Worm (Caenorhabditis elegans) whole organism, early embryonic: ENCODE results near the gene npr-28.

Source experiments
- B0310.2 ChIP-seq: sonication (generic microtip); optimal IDR thresholded peaks from 2 replicates; lab custom pipeline; 2016; ENCODE audit warnings: mild to moderate bottlenecking, missing genetic modification characterization, missing compliant biosample characterization
- F13C5.2 ChIP-seq: sonication (generic microtip); optimal IDR thresholded peaks from 2 replicates; lab custom pipeline; 2017; ENCODE audit warnings: mild to moderate bottlenecking, missing genetic modification characterization, inconsistent platforms, missing compliant biosample characterization
- aly-1 ChIP-seq: sonication (generic microtip); optimal IDR thresholded peaks from 2 replicates; lab custom pipeline; 2016; ENCODE audit warnings: missing genetic modification characterization, missing compliant biosample characterization
- ama-1 ChIP-seq: fragments of 150-350 bp; optimal IDR thresholded peaks from 2 replicates; lab custom pipeline; 2014
- ceh-13 ChIP-seq: fragments of 200-800 bp; sonication (Bioruptor generic); optimal IDR thresholded peaks from 2 replicates; lab custom pipeline; 2018; ENCODE audit warnings: mild to moderate bottlenecking, missing genetic modification characterization, missing compliant biosample characterization
- ceh-36 ChIP-seq: sonication (generic microtip); optimal IDR thresholded peaks from 2 replicates; lab custom pipeline; 2016; ENCODE audit warnings: missing genetic modification characterization, inconsistent platforms, missing compliant biosample characterization
- ets-7 ChIP-seq: sonication (generic microtip); optimal IDR thresholded peaks from 2 replicates; lab custom pipeline; 2016; ENCODE audit warnings: missing genotype, missing genetic modification characterization, missing compliant biosample characterization
- flt-1 ChIP-seq: fragments of 200-800 bp; sonication (Bioruptor generic); IDR thresholded peaks from 2 replicates; pipeline ENCODE4 v1.3.6; 2022; ENCODE audit warnings: missing genetic modification characterization, missing compliant biosample characterization
- hmbx-1 ChIP-seq: sonication (generic microtip); optimal IDR thresholded peaks from 2 replicates; lab custom pipeline; 2016; ENCODE audit warnings: mild to moderate bottlenecking, missing genetic modification characterization, missing compliant biosample characterization
- hmg-4 ChIP-seq: fragments of 200-800 bp; sonication (Bioruptor generic); optimal IDR thresholded peaks from 2 replicates; lab custom pipeline; 2018; ENCODE audit warnings: mild to moderate bottlenecking, missing genetic modification characterization, missing compliant biosample characterization
- hnd-1 ChIP-seq: sonication (generic microtip); optimal IDR thresholded peaks from 2 replicates; lab custom pipeline; 2016; ENCODE audit warnings: missing genetic modification characterization, missing compliant biosample characterization
- pes-1 ChIP-seq: fragments of 200-800 bp; sonication (Bioruptor generic); IDR thresholded peaks from 2 replicates; pipeline ENCODE4 v1.3.6; 2022; ENCODE audit warnings: missing genetic modification reagents, missing genetic modification characterization, missing compliant biosample characterization
- scrt-1 ChIP-seq: fragments of 200-800 bp; sonication (Bioruptor generic); IDR thresholded peaks from 2 replicates; pipeline ENCODE4 v1.3.6; 2022; ENCODE audit warnings: missing genetic modification characterization, missing compliant biosample characterization
- sea-1 ChIP-seq: fragments of 200-800 bp; sonication (Bioruptor generic); conservative IDR thresholded peaks from 2 replicates; pipeline ENCODE4 v1.3.6; 2022; ENCODE audit warnings: missing genetic modification characterization, missing compliant biosample characterization
- tbx-11 ChIP-seq: fragments of 200-800 bp; sonication (Bioruptor generic); IDR thresholded peaks from 2 replicates; pipeline ENCODE4 v1.3.6; 2022; ENCODE audit warnings: missing genetic modification characterization, missing compliant biosample characterization
- tbx-37 ChIP-seq: fragments of 200-800 bp; sonication (Bioruptor generic); conservative IDR thresholded peaks from 2 replicates; pipeline ENCODE4 v1.3.6; 2022; ENCODE audit warnings: missing genetic modification reagents, missing genetic modification characterization, missing compliant biosample characterization
- tra-4 ChIP-seq: sonication (generic microtip); optimal IDR thresholded peaks from 2 replicates; lab custom pipeline; 2017; ENCODE audit warnings: missing genetic modification characterization, missing compliant biosample characterization

The npr-28 gene

DNA sequence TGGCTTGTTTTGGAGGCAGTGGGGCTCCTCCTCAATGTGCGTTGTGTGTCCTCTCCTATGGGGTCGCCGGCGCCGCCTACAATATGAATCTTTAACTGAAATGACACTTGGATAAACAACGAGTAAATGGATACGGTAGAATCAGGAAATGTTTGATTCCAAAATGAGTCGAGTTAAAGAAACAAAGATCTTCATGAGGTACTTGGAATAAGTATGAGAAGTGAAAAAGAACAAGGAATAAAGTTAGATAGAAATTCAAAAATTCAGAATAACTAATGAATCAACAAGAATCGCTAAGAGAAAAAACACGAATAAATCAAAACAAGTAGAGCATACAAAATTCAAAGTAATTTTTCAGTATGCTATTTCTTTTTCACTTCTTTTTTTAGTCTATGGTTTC is at the start of gene npr-28:
Gene npr-28, minus strand, starts transcription at position 101 of the 400 bp plus-strand sequence.
- no peak for TF ChIP-seq hnd-1 (tag; lab: Kevin White, UChicago)
- no peak for TF ChIP-seq tbx-11 (GFP tag; lab: Robert Waterston, UW)
- TF ChIP-seq ama-1 (lab: Kevin White, UChicago): no peak
- no peak for TF ChIP-seq hmg-4 (GFP tag; lab: Kevin White, UChicago)
- TF ChIP-seq ceh-36 (tag; lab: Kevin White, UChicago): no peak
- no peak for TF ChIP-seq aly-1 (tag; lab: Kevin White, UChicago)
- no peak for TF ChIP-seq ets-7 (tag; lab: Kevin White, UChicago)

DNA sequence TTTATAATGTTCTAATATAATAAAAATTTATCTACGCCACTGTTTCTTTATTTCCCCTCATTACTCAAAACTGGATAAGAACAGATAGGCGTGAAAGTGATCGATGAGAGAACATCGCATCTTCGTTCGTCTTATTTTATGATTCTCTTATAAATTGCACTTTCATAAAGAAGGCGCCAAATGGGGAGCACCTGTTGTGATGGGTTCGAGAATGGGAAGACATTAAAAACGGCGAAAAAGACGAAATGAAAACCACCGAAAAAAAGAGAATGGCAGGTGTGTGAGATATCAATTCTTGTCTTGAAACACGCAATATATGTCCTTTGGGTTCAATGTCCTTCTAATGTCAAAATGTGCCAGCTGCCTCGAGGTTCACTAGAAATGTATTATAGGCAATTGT is 43.4 kb upstream of the npr-28 start:
- TF ChIP-seq ceh-36 (tag; lab: Kevin White, UChicago) (no peak), hmg-4 (GFP tag; lab: Kevin White, UChicago) (no peak), ceh-13 (GFP tag; lab: Kevin White, UChicago) (no peak), hnd-1 (tag; lab: Kevin White, UChicago) (no peak), B0310.2 (no peak), pes-1 (GFP tag; lab: Robert Waterston, UW) (no peak), tra-4 (tag; lab: Kevin White, UChicago) (no peak), tbx-11 (GFP tag; lab: Robert Waterston, UW) (no peak), sea-1 (GFP tag; lab: Robert Waterston, UW) (no peak), flt-1 (no peak), scrt-1 (no peak), tbx-37 (GFP tag; lab: Robert Waterston, UW) (no peak), F13C5.2 (tag; lab: Kevin White, UChicago) (no peak), ets-7 (tag; lab: Kevin White, UChicago) (no peak), aly-1 (tag; lab: Kevin White, UChicago) (no peak)

DNA sequence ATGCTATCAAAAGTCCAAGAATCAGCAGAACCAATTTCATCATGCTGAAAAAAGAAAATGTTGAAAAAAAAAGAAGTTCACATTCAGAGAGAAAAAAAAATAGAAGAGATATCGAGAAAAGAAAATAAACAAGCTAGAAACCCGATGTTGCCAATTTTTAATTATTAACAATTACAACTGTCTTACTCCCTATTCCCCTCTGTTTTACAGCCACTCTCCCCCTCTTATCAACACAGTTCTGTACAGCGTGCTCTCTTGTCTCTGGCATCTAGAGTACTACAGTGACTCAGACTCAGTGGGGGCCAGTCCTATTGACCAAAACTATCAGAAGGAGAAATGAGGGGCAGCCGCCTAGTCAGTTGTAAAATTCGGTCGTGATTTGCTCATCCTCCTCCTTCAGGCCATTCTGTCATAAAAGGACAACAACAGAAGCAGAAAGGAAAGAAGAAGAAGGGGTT is 41.7 kb upstream of the npr-28 start, which contains the start of gene wrk-1:
Gene wrk-1, minus strand, starts transcription at position 51 of the 458 bp plus-strand sequence.
- peak; percentile 24 for TF ChIP-seq hmg-4 (GFP tag; lab: Kevin White, UChicago)
- no peak for TF ChIP-seq tbx-11 (GFP tag; lab: Robert Waterston, UW)

DNA sequence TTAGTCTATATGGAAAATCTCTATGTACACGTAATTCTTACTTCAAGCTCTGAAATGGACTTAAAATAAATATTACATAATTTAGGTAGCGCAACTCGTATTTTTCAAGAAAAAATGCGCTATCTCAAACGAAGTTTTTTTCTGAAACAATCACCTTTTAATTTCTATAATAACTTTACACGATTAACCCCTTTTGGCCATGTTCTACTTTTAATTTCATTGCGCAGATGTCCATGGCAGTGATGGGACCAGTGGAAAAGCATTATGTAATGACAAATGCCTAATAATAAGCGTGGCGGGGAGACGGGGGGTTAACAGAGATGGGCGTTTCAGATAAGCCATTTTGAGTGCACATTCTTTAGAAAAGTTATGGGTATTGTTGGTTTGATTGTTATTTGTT is 40.6 kb upstream of the npr-28 start:
- TF ChIP-seq scrt-1: no peak
- TF ChIP-seq F13C5.2 (tag; lab: Kevin White, UChicago): no peak

DNA sequence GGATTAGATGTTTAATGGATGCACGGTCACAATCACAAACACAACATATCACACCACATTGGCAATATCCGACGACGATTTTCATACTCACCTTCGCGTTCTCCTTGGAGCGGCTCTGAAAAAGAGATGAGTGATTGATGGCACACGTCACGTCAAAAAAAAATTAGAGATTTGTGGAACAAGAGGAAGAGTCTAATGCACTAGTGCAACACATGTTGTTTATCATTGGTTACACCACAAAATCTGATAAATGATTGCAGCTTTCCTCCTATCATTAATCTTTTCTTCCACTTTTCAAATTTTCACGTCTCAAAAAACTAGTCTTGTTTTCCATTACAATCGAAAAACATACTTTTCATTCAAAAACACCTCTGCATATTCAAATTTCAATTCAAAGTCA is 39.6 kb upstream of the npr-28 start:
- TF ChIP-seq pes-1 (GFP tag; lab: Robert Waterston, UW) (no peak), B0310.2 (no peak), flt-1 (no peak), sea-1 (GFP tag; lab: Robert Waterston, UW) (no peak), scrt-1 (no peak), aly-1 (tag; lab: Kevin White, UChicago) (no peak), F13C5.2 (tag; lab: Kevin White, UChicago) (no peak), tbx-11 (GFP tag; lab: Robert Waterston, UW) (no peak)

DNA sequence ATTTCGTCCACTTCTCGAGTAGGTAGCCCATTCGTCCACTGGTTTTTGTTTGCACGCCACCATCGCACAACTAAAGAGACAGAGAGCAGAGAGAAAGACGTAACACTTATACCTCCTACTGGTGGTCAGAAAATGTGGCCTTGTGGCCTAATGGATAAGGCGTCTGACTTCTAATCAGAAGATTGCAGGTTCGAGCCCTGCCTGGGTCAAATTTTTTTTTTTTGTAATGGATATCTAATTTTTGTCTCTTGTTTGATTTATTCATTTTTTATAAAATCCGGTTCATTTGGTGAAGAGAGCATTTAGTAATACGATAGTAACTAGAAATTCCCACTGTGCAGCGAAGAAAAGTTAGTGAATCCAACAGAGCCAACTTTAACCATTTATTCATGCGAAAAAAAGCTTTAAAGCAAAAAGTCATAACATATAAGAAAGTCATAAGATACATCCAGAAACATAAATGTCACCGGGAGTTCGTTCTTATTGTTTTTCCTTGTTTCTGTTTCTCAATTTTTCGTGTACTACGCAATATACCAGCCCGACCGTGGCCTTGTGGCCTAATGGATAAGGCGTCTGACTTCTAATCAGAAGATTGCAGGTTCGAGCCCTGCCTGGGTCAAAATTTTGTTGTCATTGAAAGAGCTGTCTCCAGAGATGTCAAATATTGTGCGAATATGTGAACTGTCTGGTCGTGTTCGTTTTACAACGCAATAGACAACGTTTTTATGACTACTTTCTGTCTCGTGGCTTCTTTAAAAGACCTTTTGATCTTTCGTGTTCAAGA is 35.4 kb upstream of the npr-28 start:
- TF ChIP-seq hmbx-1 (tag; lab: Kevin White, UChicago): peak; percentile 68
- peak; percentile 92 for TF ChIP-seq flt-1
- TF ChIP-seq aly-1 (tag; lab: Kevin White, UChicago): peak; percentile 83
- peak; percentile 68 for TF ChIP-seq B0310.2
- peak; percentile 64 for TF ChIP-seq hmg-4 (GFP tag; lab: Kevin White, UChicago)
- TF ChIP-seq hnd-1 (tag; lab: Kevin White, UChicago): peak; percentile 70
- peak; percentile 78 for TF ChIP-seq F13C5.2 (tag; lab: Kevin White, UChicago)
- peak; percentile 81 for TF ChIP-seq ets-7 (tag; lab: Kevin White, UChicago)
- peak; percentile 87 for TF ChIP-seq ceh-36 (tag; lab: Kevin White, UChicago)
- peak; percentile 63 for TF ChIP-seq tra-4 (tag; lab: Kevin White, UChicago)
- peak; percentile 81 for TF ChIP-seq tbx-37 (GFP tag; lab: Robert Waterston, UW)
- TF ChIP-seq ceh-13 (GFP tag; lab: Kevin White, UChicago): peak; percentile 75
- no peak for TF ChIP-seq ama-1 (lab: Kevin White, UChicago)
- TF ChIP-seq pes-1 (GFP tag; lab: Robert Waterston, UW): peak; percentile 93
- TF ChIP-seq sea-1 (GFP tag; lab: Robert Waterston, UW): peak; percentile 84
- peak; percentile 87 for TF ChIP-seq tbx-11 (GFP tag; lab: Robert Waterston, UW)
- peak; percentile 88 for TF ChIP-seq scrt-1

DNA sequence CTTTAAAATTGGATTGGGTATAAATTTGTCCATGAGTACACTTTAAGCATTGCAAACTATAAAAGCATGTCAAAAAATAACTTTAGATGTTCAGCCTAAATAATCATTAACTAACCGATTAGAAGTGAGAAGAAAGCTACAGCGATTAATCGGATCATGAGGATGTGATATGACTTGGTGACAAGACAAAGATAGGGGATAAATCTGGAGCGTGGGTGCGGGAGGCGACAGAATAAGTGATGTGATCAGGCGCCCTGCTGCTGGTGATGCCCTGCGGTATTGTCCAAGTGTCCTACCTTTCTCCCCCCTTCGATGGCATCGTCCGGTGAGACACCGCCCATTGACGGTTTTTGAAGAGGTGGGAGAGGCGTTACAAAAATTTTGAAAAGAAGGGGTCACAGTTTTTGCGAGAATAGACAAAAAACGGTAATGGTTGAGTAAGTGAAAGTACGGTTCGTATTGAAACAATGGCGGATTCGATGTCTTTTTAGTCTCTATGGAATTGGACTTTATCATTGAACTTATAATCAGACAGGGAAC is 33.8 kb upstream of the npr-28 start, which contains the start of gene F41D9.2:
Gene F41D9.2, minus strand, starts transcription at position 304 of the 540 bp plus-strand sequence.
- TF ChIP-seq flt-1 (no peak), ets-7 (tag; lab: Kevin White, UChicago) (no peak), ceh-36 (tag; lab: Kevin White, UChicago) (no peak), sea-1 (GFP tag; lab: Robert Waterston, UW) (no peak), tbx-11 (GFP tag; lab: Robert Waterston, UW) (no peak), scrt-1 (no peak), aly-1 (tag; lab: Kevin White, UChicago) (no peak), hmbx-1 (tag; lab: Kevin White, UChicago) (no peak), ama-1 (lab: Kevin White, UChicago) (no peak), B0310.2 (no peak), hnd-1 (tag; lab: Kevin White, UChicago) (no peak), hmg-4 (GFP tag; lab: Kevin White, UChicago) (no peak), ceh-13 (GFP tag; lab: Kevin White, UChicago) (no peak), pes-1 (GFP tag; lab: Robert Waterston, UW) (no peak), tbx-37 (GFP tag; lab: Robert Waterston, UW) (no peak), tra-4 (tag; lab: Kevin White, UChicago) (no peak)
